Worm (Caenorhabditis elegans) whole organism, L2 larva: Measurements from ENCODE around the gene clec-214.

Experiments
- C34F6.9 ChIP-seq: fragments of 150-350 bp; optimal IDR thresholded peaks from 2 replicates; lab custom pipeline; 2014; ENCODE audit warnings: missing biosample characterization, missing genetic modification characterization
- F13H6.1 ChIP-seq: sonication (generic microtip); optimal IDR thresholded peaks from 2 replicates; lab custom pipeline; 2016; ENCODE audit warnings: missing genetic modification characterization, missing compliant biosample characterization
- R02D3.7 ChIP-seq: fragments of 150-350 bp; optimal IDR thresholded peaks from 2 replicates; lab custom pipeline; 2014; ENCODE audit warnings: missing biosample characterization, missing genetic modification characterization
- Y55F3AM.14 ChIP-seq: fragments of 200-800 bp; sonication (Bioruptor generic); optimal IDR thresholded peaks from 2 replicates; lab custom pipeline; 2018; ENCODE audit warnings: mild to moderate bottlenecking, missing genetic modification characterization, missing compliant biosample characterization
- ZK546.5 ChIP-seq: sonication (generic microtip); optimal IDR thresholded peaks from 2 replicates; lab custom pipeline; 2017; ENCODE audit warnings: missing biosample characterization, missing genetic modification characterization
- alr-1 ChIP-seq: fragments of 150-350 bp; optimal IDR thresholded peaks from 2 replicates; lab custom pipeline; 2014; ENCODE audit warnings: missing biosample characterization, missing genetic modification characterization
- ama-1 ChIP-seq: fragments of 150-350 bp; optimal IDR thresholded peaks from 2 replicates; lab custom pipeline; 2018; ENCODE audit warnings: inconsistent platforms
- blmp-1 ChIP-seq: sonication (generic microtip); optimal IDR thresholded peaks from 2 replicates; lab custom pipeline; 2017; ENCODE audit warnings: missing genetic modification characterization, mild to moderate bottlenecking, missing compliant biosample characterization, antibody characterized with exemption, moderate library complexity; ENCODE audit not compliant: insufficient read depth
- ceh-16 ChIP-seq: fragments of 150-350 bp; optimal IDR thresholded peaks from 2 replicates; lab custom pipeline; 2014; ENCODE audit warnings: missing biosample characterization, missing genetic modification characterization
- ceh-82 ChIP-seq: fragments of 150-350 bp; optimal IDR thresholded peaks from 2 replicates; lab custom pipeline; 2014; ENCODE audit warnings: missing biosample characterization, missing genetic modification characterization
- dmd-4 ChIP-seq: sonication (generic microtip); optimal IDR thresholded peaks from 2 replicates; lab custom pipeline; 2017; ENCODE audit warnings: missing biosample characterization, missing genetic modification characterization
- egl-27 ChIP-seq: sonication (generic microtip); optimal IDR thresholded peaks from 3 replicates; lab custom pipeline; 2017; ENCODE audit warnings: missing biosample characterization, missing genetic modification reagents, missing genetic modification characterization
- elt-1 ChIP-seq: fragments of 150-350 bp; optimal IDR thresholded peaks from 2 replicates; lab custom pipeline; 2014; ENCODE audit warnings: missing biosample characterization, missing genetic modification characterization
- elt-3 ChIP-seq: sonication (generic microtip); optimal IDR thresholded peaks from 2 replicates; lab custom pipeline; 2017; ENCODE audit warnings: missing biosample characterization, missing genetic modification characterization
- fos-1 ChIP-seq: fragments of 150-350 bp; optimal IDR thresholded peaks from 2 replicates; lab custom pipeline; 2014; ENCODE audit warnings: missing biosample characterization, missing genetic modification characterization
- gmeb-1 ChIP-seq: fragments of 150-350 bp; optimal IDR thresholded peaks from 2 replicates; lab custom pipeline; 2014; ENCODE audit warnings: missing biosample characterization, missing genetic modification characterization
- lin-11 ChIP-seq: fragments of 150-350 bp; sonication (generic microtip); optimal IDR thresholded peaks from 2 replicates; lab custom pipeline; 2014; ENCODE audit warnings: missing biosample characterization, missing genetic modification characterization, inconsistent platforms, mixed read lengths
- lin-13 ChIP-seq: fragments of 150-350 bp; optimal IDR thresholded peaks from 2 replicates; lab custom pipeline; 2014; ENCODE audit warnings: missing biosample characterization, missing genetic modification reagents, missing genetic modification characterization
- lin-39 ChIP-seq: fragments of 150-350 bp; optimal IDR thresholded peaks from 2 replicates; lab custom pipeline; 2014; ENCODE audit warnings: missing biosample characterization, missing genetic modification reagents, missing genetic modification characterization
- lsy-2 ChIP-seq, 2 experiments: fragments of 150-350 bp in 1 of 2; sonication (generic microtip) in 1 of 2; optimal IDR thresholded peaks; 2 replicates each; lab custom pipeline; 2014 to 2017; ENCODE audit warnings: missing biosample characterization in 2 of 2, missing genetic modification characterization in 2 of 2
- mbf-1 ChIP-seq: sonication (generic microtip); optimal IDR thresholded peaks from 2 replicates; lab custom pipeline; 2017; ENCODE audit warnings: missing biosample characterization, missing genetic modification characterization
- mdl-1 ChIP-seq, 2 experiments: fragments of 150-350 bp in 1 of 2; sonication (generic microtip) in 1 of 2; optimal IDR thresholded peaks; 2 replicates each; lab custom pipeline; 2017; ENCODE audit warnings: missing biosample characterization in 2 of 2, missing genetic modification characterization in 2 of 2
- nhr-10 ChIP-seq: sonication (generic microtip); optimal IDR thresholded peaks from 2 replicates; lab custom pipeline; 2017; ENCODE audit warnings: missing biosample characterization, missing genetic modification characterization
- nhr-129 ChIP-seq: fragments of 150-350 bp; optimal IDR thresholded peaks from 2 replicates; lab custom pipeline; 2014; ENCODE audit warnings: missing biosample characterization, missing genetic modification characterization
- nhr-237 ChIP-seq: fragments of 150-350 bp; optimal IDR thresholded peaks from 2 replicates; lab custom pipeline; 2014; ENCODE audit warnings: missing biosample characterization, missing genetic modification characterization
- peb-1 ChIP-seq: fragments of 150-350 bp; optimal IDR thresholded peaks from 2 replicates; lab custom pipeline; 2014; ENCODE audit warnings: missing biosample characterization, missing genetic modification characterization
- sem-4 ChIP-seq: fragments of 150-350 bp; optimal IDR thresholded peaks from 2 replicates; lab custom pipeline; 2014; ENCODE audit warnings: missing biosample characterization, missing genetic modification reagents, missing genetic modification characterization
- sma-3 ChIP-seq: sonication (generic microtip); optimal IDR thresholded peaks from 2 replicates; lab custom pipeline; 2016; ENCODE audit warnings: missing genetic modification reagents, missing genetic modification characterization, missing compliant biosample characterization
- unc-39 ChIP-seq: fragments of 150-350 bp; optimal IDR thresholded peaks from 2 replicates; lab custom pipeline; 2014; ENCODE audit warnings: missing biosample characterization, missing genetic modification characterization
- unc-55 ChIP-seq: fragments of 150-350 bp; sonication (generic microtip); optimal IDR thresholded peaks from 3 replicates; lab custom pipeline; 2014; ENCODE audit warnings: missing biosample characterization, missing genetic modification reagents, missing genetic modification characterization
- unc-62 ChIP-seq: fragments of 150-350 bp; optimal IDR thresholded peaks from 2 replicates; lab custom pipeline; 2014; ENCODE audit warnings: missing biosample characterization, missing genetic modification reagents, missing genetic modification characterization
- zag-1 ChIP-seq: fragments of 150-350 bp; optimal IDR thresholded peaks from 2 replicates; lab custom pipeline; 2014; ENCODE audit warnings: missing biosample characterization, missing genetic modification characterization
- ztf-1 ChIP-seq: fragments of 200-800 bp; sonication (Bioruptor generic); conservative IDR thresholded peaks from 2 replicates; pipeline ENCODE4 v1.3.6; 2022; ENCODE audit warnings: missing genetic modification characterization, missing compliant biosample characterization
- ztf-11 ChIP-seq: sonication (generic microtip); optimal IDR thresholded peaks from 2 replicates; lab custom pipeline; 2017; ENCODE audit warnings: missing biosample characterization, missing genetic modification characterization
- ztf-4 ChIP-seq: fragments of 150-350 bp; optimal IDR thresholded peaks from 2 replicates; lab custom pipeline; 2014; ENCODE audit warnings: missing biosample characterization, missing genetic modification characterization

Gene clec-214

DNA sequence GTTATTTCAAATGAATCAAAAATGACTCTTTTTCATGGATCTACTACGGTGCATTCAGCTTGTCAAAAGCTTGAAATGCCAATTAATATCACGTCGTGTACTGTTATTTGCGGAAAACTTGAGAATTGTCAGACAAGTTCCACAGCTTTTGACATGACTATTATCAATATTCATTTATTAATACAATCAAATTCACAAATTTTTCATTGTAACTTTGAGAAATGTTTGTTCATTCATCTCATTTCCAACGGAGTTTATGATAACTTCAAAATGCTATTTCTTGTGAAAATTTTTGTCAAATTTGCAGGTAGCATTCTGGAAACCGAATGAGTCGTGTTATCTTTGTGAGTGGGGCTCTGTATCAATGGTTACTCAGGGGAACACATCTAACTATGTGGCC lies 7.9 kb downstream of the clec-214 start, which contains the start of gene C50E3.15:
Gene C50E3.15 (plus strand): TSS at position 301 of the 400 bp plus-strand sequence.
- TF ChIP-seq sem-4 (tag; lab: Kevin White, UChicago): no peak
- no peak for TF ChIP-seq ZK546.5 (tag; lab: Kevin White, UChicago)
- no peak for TF ChIP-seq unc-62 (GFP tag; lab: Kevin White, UChicago)
- TF ChIP-seq egl-27 (tag; lab: Kevin White, UChicago): no peak
- no peak for TF ChIP-seq fos-1 (tag; lab: Kevin White, UChicago)
- no peak for TF ChIP-seq lsy-2 (tag; optimal IDR thresholded peaks at IDR 0.05; lab: Kevin White, UChicago)
- no peak for TF ChIP-seq R02D3.7 (tag; lab: Kevin White, UChicago)
- TF ChIP-seq alr-1 (tag; lab: Kevin White, UChicago): no peak
- TF ChIP-seq unc-55 (GFP tag; lab: Kevin White, UChicago): no peak
- no peak for TF ChIP-seq sma-3 (GFP tag; lab: Kevin White, UChicago)

DNA sequence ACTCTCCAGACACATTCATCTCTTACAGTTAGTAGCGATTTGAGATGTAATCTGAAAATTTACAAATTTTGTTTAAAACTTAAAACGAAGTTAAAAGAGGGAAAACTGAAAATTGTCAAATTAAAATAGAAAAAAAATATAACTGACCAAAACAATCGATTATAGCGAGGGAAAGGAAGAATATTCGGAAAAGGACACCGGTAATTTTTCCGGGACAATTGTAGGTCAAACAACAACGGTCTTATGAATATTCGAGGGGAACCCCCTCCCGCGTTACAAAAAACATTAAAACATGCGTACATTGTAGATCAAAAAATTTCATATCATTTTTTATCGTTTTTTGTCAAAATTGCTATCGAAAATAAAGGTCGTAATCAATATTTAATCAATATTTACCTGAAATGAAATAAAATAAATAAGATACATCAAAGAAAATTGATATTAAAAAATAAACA lies 11.9 kb downstream of the clec-214 start, which contains the start of gene C50E3.12:
Gene C50E3.12 (minus strand): TSS at position 51 of the 455 bp plus-strand sequence.
- TF ChIP-seq unc-62 (GFP tag; lab: Kevin White, UChicago) (no peak), lin-13 (no peak), dmd-4 (tag; lab: Kevin White, UChicago) (no peak)
- TF ChIP-seq, all 48 proteins: peak for 0

DNA sequence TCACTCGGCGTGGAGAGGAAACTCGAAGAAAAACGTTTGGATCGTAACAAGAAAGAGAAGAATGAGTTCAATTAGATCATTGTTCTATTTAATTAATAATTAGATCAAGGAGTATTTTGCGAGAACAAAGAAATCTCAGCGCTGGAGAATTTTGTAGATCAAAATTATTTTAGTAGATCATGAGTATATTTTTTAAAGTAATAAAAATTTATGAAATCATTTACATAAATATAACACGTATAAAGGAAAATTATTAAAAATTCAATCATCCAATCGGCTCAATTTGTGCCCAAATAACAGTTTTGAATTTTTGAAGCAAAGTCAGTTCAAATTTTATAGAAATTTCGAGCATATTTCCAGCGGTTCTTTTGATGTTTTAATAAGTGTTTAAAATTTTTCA lies 14.0 kb downstream of the clec-214 start, which contains the start of gene C50E3.13:
Gene C50E3.13 (minus strand): TSS at position 101 of the 400 bp plus-strand sequence.
- no peak for TF ChIP-seq unc-62 (GFP tag; lab: Kevin White, UChicago)
- TF ChIP-seq ztf-4 (tag; lab: Kevin White, UChicago): no peak
- no peak for TF ChIP-seq alr-1 (tag; lab: Kevin White, UChicago)
- no peak for TF ChIP-seq ztf-11 (tag; lab: Kevin White, UChicago)
- TF ChIP-seq C34F6.9: no peak
- no peak for TF ChIP-seq ZK546.5 (tag; lab: Kevin White, UChicago)
- TF ChIP-seq lin-39 (tag; lab: Kevin White, UChicago): no peak
- no peak for TF ChIP-seq fos-1 (tag; lab: Kevin White, UChicago)
- no peak for TF ChIP-seq zag-1
- TF ChIP-seq lin-13: no peak
- TF ChIP-seq nhr-129 (tag; lab: Kevin White, UChicago): no peak
- no peak for TF ChIP-seq nhr-237
- no peak for TF ChIP-seq mdl-1 (tag; optimal IDR thresholded peaks at IDR 0.05; lab: Kevin White, UChicago)
- TF ChIP-seq mbf-1: no peak
- no peak for TF ChIP-seq nhr-10 (tag; lab: Kevin White, UChicago)
- no peak for TF ChIP-seq peb-1 (tag; lab: Kevin White, UChicago)
- no peak for TF ChIP-seq unc-39
- no peak for TF ChIP-seq sem-4 (tag; lab: Kevin White, UChicago)

DNA sequence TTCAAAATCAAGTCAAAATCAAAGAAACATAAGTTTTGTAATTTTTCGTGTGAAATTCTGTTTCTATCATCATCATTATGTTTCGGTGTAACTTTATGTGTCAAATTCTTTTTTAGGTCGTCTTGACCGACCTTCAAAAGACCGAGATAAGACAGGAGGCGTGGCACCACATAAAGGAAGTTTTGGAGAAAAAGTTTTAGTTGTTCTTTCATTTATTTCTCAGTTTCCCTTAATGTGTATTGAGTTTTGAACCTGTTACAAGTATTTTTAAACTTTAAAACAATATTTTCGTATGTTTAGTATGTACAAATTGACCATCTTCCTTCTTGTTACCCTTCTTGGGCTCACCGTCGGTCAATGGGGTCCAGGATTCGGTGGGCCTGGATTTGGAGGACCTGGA lies 14.5 kb downstream of the clec-214 start, which contains the start of gene grsp-4:
Gene grsp-4 (plus strand): TSS at position 301 of the 400 bp plus-strand sequence.
- TF ChIP-seq lin-11 (tag; lab: Kevin White, UChicago) (no peak), elt-3 (tag; lab: Kevin White, UChicago) (no peak), lin-13 (no peak), nhr-129 (tag; lab: Kevin White, UChicago) (no peak), unc-39 (no peak), R02D3.7 (tag; lab: Kevin White, UChicago) (no peak), unc-55 (GFP tag; lab: Kevin White, UChicago) (no peak), gmeb-1 (tag; lab: Kevin White, UChicago) (no peak), sma-3 (GFP tag; lab: Kevin White, UChicago) (no peak), F13H6.1 (tag; lab: Kevin White, UChicago) (no peak), elt-1 (tag; lab: Kevin White, UChicago) (no peak), unc-62 (GFP tag; lab: Kevin White, UChicago) (no peak), lsy-2 (tag; optimal IDR thresholded peaks at IDR 0.05; lab: Kevin White, UChicago) (no peak), ceh-16 (tag; lab: Kevin White, UChicago) (no peak), ceh-82 (no peak), ama-1 (lab: Kevin White, UChicago) (no peak), ztf-1 (GFP tag; lab: Robert Waterston, UW) (no peak), blmp-1 (no peak), Y55F3AM.14 (no peak)
